Worm (Caenorhabditis elegans): ENCODE results near the gene tag-340.

- no peak for TF ChIP-seq mdt-29 (GFP tag; IDR thresholded peaks at IDR 0.05)
- no peak for TF ChIP-seq lin-39 (tag; optimal IDR thresholded peaks at IDR 0.05)
- TF ChIP-seq daf-12 (tag; optimal IDR thresholded peaks at IDR 0.05) = no peak
Observed at ce11 chrIII:4866762-4867161, 33.5 kb upstream of the tag-340 start, which contains the start of gene C35D10.17.
